Fruit fly (Drosophila melanogaster) whole organism, embryonic: Measurements from ENCODE around the gene mdu.

Source experiments
- Abd-B ChIP-seq: fragments of 200-800 bp; sonication (Bioruptor generic); optimal IDR thresholded peaks from 2 replicates; lab custom pipeline; 2018; ENCODE audit warnings: missing biosample characterization, mild to moderate bottlenecking, missing genetic modification characterization, moderate library complexity
- CG10267 ChIP-seq: fragments of 200-800 bp; sonication (Bioruptor generic); optimal IDR thresholded peaks from 2 replicates; lab custom pipeline; 2018; ENCODE audit warnings: missing biosample characterization, mild to moderate bottlenecking, missing genetic modification characterization, moderate library complexity
- CG11247 ChIP-seq: fragments of 200-800 bp; sonication (Bioruptor generic); IDR thresholded peaks from 2 replicates; pipeline ENCODE4 v1.3.6; 2022; ENCODE audit warnings: missing biosample characterization, missing genetic modification characterization
- CG12744 ChIP-seq: fragments of 200-800 bp; sonication (Bioruptor generic); optimal IDR thresholded peaks from 2 replicates; lab custom pipeline; 2016; ENCODE audit warnings: missing biosample characterization, missing genetic modification characterization
- CG14014 ChIP-seq: fragments of 200-800 bp; sonication (Bioruptor generic); IDR thresholded peaks from 2 replicates; pipeline ENCODE4 v1.3.6; 2022; ENCODE audit warnings: missing biosample characterization, missing genetic modification characterization
- CG14710 ChIP-seq: fragments of 200-800 bp; sonication (Bioruptor generic); optimal IDR thresholded peaks from 3 replicates; lab custom pipeline; 2019; ENCODE audit warnings: missing biosample characterization, mild to moderate bottlenecking, missing genetic modification characterization, moderate library complexity
- CG1602 ChIP-seq: fragments of 200-800 bp; sonication (Bioruptor generic); optimal IDR thresholded peaks from 3 replicates; lab custom pipeline; 2016; ENCODE audit warnings: missing biosample characterization, missing genetic modification characterization
- CG17361 ChIP-seq: fragments of 200-800 bp; sonication (Bioruptor generic); IDR thresholded peaks from 3 replicates; pipeline ENCODE4 v1.3.6; 2022; ENCODE audit warnings: missing biosample characterization, missing genetic modification characterization
- CG1792 ChIP-seq: fragments of 200-800 bp; sonication (Bioruptor generic); optimal IDR thresholded peaks from 2 replicates; lab custom pipeline; 2016; ENCODE audit warnings: missing biosample characterization, missing genetic modification characterization
- CG30020 ChIP-seq: fragments of 200-800 bp; optimal IDR thresholded peaks from 2 replicates; lab custom pipeline; 2019; ENCODE audit warnings: missing biosample characterization, mild to moderate bottlenecking, missing genetic modification characterization, moderate library complexity
- CG30403 ChIP-seq: fragments of 200-800 bp; sonication (Bioruptor generic); optimal IDR thresholded peaks from 3 replicates; lab custom pipeline; 2016; ENCODE audit warnings: missing biosample characterization, missing genetic modification characterization
- CG31365 ChIP-seq: fragments of 200-800 bp; sonication (Bioruptor generic); optimal IDR thresholded peaks from 2 replicates; lab custom pipeline; 2018; ENCODE audit warnings: missing biosample characterization, mild to moderate bottlenecking, missing genetic modification characterization
- CG3838 ChIP-seq: fragments of 200-800 bp; sonication (Bioruptor generic); optimal IDR thresholded peaks from 3 replicates; lab custom pipeline; 2016; ENCODE audit warnings: missing biosample characterization, missing genetic modification characterization
- CG42726 ChIP-seq: fragments of 200-800 bp; sonication (Bioruptor generic); IDR thresholded peaks from 2 replicates; pipeline ENCODE4 v1.3.6; 2022; ENCODE audit warnings: missing biosample characterization, missing genetic modification characterization; ENCODE audit not compliant: partially characterized antibody
- CG4617 ChIP-seq: fragments of 200-800 bp; sonication (Bioruptor generic); optimal IDR thresholded peaks from 3 replicates; lab custom pipeline; 2016; ENCODE audit warnings: missing biosample characterization, missing genetic modification characterization, borderline replicate concordance
- CG6254 ChIP-seq: fragments of 200-800 bp; sonication (Bioruptor generic); optimal IDR thresholded peaks from 3 replicates; lab custom pipeline; 2017; ENCODE audit warnings: mild to moderate bottlenecking, missing biosample characterization, missing genetic modification reagents, missing genetic modification characterization
- CG6689 ChIP-seq: fragments of 200-800 bp; sonication (Bioruptor generic); IDR thresholded peaks from 2 replicates; pipeline ENCODE4 v1.3.6; 2022; ENCODE audit warnings: missing biosample characterization, missing genetic modification characterization
- CG6791 ChIP-seq: fragments of 200-800 bp; sonication (Bioruptor generic); IDR thresholded peaks from 3 replicates; pipeline ENCODE4 v1.3.6; 2022; ENCODE audit warnings: missing biosample characterization, missing genetic modification characterization; ENCODE audit not compliant: partially characterized antibody
- CG7372 ChIP-seq: fragments of 200-800 bp; sonication (Bioruptor generic); IDR thresholded peaks from 2 replicates; pipeline ENCODE4 v1.3.6; 2022; ENCODE audit warnings: missing biosample characterization, missing genetic modification characterization
- CG7987 ChIP-seq: fragments of 200-800 bp; sonication (Bioruptor generic); optimal IDR thresholded peaks from 2 replicates; lab custom pipeline; 2018; ENCODE audit warnings: missing biosample characterization, mild to moderate bottlenecking, missing genetic modification characterization, moderate library complexity
- CG8924 ChIP-seq: fragments of 200-800 bp; optimal IDR thresholded peaks from 3 replicates; lab custom pipeline; 2019; ENCODE audit warnings: missing biosample characterization, mild to moderate bottlenecking, missing genetic modification characterization, moderate library complexity
- CG9609 ChIP-seq: fragments of 200-800 bp; sonication (Bioruptor generic); optimal IDR thresholded peaks from 3 replicates; lab custom pipeline; 2016; ENCODE audit warnings: missing biosample characterization, missing genetic modification characterization
- CkIIα-i1 ChIP-seq: fragments of 200-800 bp; sonication (Bioruptor generic); IDR thresholded peaks from 2 replicates; pipeline ENCODE4 v1.3.6; 2022; ENCODE audit warnings: missing biosample characterization, missing genetic modification characterization
- Doc3 ChIP-seq: fragments of 200-800 bp; sonication (Bioruptor generic); IDR thresholded peaks from 3 replicates; pipeline ENCODE4 v1.3.6; 2022; ENCODE audit warnings: missing biosample characterization, missing genetic modification characterization; ENCODE audit not compliant: partially characterized antibody
- E2f1 ChIP-seq: fragments of 200-800 bp; sonication (Bioruptor generic); IDR thresholded peaks from 2 replicates; pipeline ENCODE4 v1.3.6; 2022; ENCODE audit warnings: missing biosample characterization, missing genetic modification characterization
- Fer3 ChIP-seq: fragments of 200-800 bp; sonication (Bioruptor generic); optimal IDR thresholded peaks from 2 replicates; lab custom pipeline; 2018; ENCODE audit warnings: missing biosample characterization, mild to moderate bottlenecking, missing genetic modification characterization, moderate library complexity
- Hr51 ChIP-seq, 2 experiments: fragments of 200-800 bp; sonication (Bioruptor generic); optimal IDR thresholded peaks; 2 replicates in 1 of 2; 3 replicates in 1 of 2; lab custom pipeline; 2016 to 2018; ENCODE audit warnings: missing biosample characterization in 2 of 2, missing genetic modification characterization in 2 of 2, mild to moderate bottlenecking in 1 of 2, moderate library complexity in 1 of 2
- Lpt ChIP-seq: fragments of >200 bp; optimal IDR thresholded peaks from 2 replicates; lab custom pipeline; 2018; ENCODE audit warnings: missing biosample characterization, missing genetic modification characterization
- MBD-R2 ChIP-seq: fragments of 200-800 bp; sonication (Bioruptor generic); IDR thresholded peaks from 2 replicates; pipeline ENCODE4 v1.3.6; 2022; ENCODE audit warnings: missing biosample characterization, missing genetic modification characterization
- Med ChIP-seq: fragments of 200-800 bp; sonication (Bioruptor generic); peaks from one replicate; lab custom pipeline; 2016; ENCODE audit warnings: missing biosample characterization, missing genetic modification characterization, mild to moderate bottlenecking, inconsistent platforms, moderate library complexity
- Mes4 ChIP-seq: fragments of 200-800 bp; sonication (Bioruptor generic); optimal IDR thresholded peaks from 2 replicates; lab custom pipeline; 2016; ENCODE audit warnings: missing biosample characterization, missing genetic modification characterization
- Oli ChIP-seq: fragments of 200-800 bp; sonication (Bioruptor generic); optimal IDR thresholded peaks from 2 replicates; lab custom pipeline; 2018; ENCODE audit warnings: missing biosample characterization, mild to moderate bottlenecking, missing genetic modification characterization, moderate library complexity
- Sry-β ChIP-seq: fragments of 200-800 bp; sonication (Bioruptor generic); optimal IDR thresholded peaks from 2 replicates; lab custom pipeline; 2018; ENCODE audit warnings: missing biosample characterization, mild to moderate bottlenecking, missing genetic modification characterization, moderate library complexity
- Stat92E ChIP-seq, 3 experiments: fragments of >200 bp in 2 of 3; fragments of 200-800 bp in 1 of 3; sonication (Bioruptor generic) in 1 of 3; optimal IDR thresholded peaks; 2 replicates each; lab custom pipeline; 2017 to 2019; ENCODE audit warnings: missing biosample characterization in 3 of 3, missing genetic modification characterization in 3 of 3, mild to moderate bottlenecking in 1 of 3, moderate library complexity in 1 of 3
- Taf1 ChIP-seq: fragments of 200-800 bp; sonication (Bioruptor generic); IDR thresholded peaks from 2 replicates; pipeline ENCODE4 v1.3.6; 2022; ENCODE audit warnings: missing biosample characterization, missing genetic modification characterization
- Vsx1 ChIP-seq: fragments of 200-800 bp; sonication (Bioruptor generic); optimal IDR thresholded peaks from 2 replicates; lab custom pipeline; 2017; ENCODE audit warnings: missing biosample characterization, mild to moderate bottlenecking, missing genetic modification characterization, missing genetic modification reagents
- ac ChIP-seq: fragments of 200-800 bp; sonication (Bioruptor generic); optimal IDR thresholded peaks from 3 replicates; lab custom pipeline; 2017; ENCODE audit warnings: missing biosample characterization, mild to moderate bottlenecking, missing genetic modification characterization
- emc ChIP-seq: fragments of 200-800 bp; sonication (Bioruptor generic); optimal IDR thresholded peaks from 2 replicates; lab custom pipeline; 2016; ENCODE audit warnings: missing biosample characterization, missing genetic modification characterization
- fd3F ChIP-seq: fragments of 200-800 bp; sonication (Bioruptor generic); optimal IDR thresholded peaks from 2 replicates; lab custom pipeline; 2018; ENCODE audit warnings: missing biosample characterization, mild to moderate bottlenecking, missing genetic modification characterization, moderate library complexity
- gt ChIP-seq: fragments of 200-800 bp; sonication (Bioruptor generic); IDR thresholded peaks from 2 replicates; pipeline ENCODE4 v1.3.6; 2022; ENCODE audit warnings: missing biosample characterization, missing genetic modification characterization
- inv ChIP-seq: fragments of 200-800 bp; sonication (Bioruptor generic); IDR thresholded peaks from 2 replicates; pipeline ENCODE4 v1.3.6; 2022; ENCODE audit warnings: missing biosample characterization, missing genetic modification characterization; ENCODE audit not compliant: partially characterized antibody
- mirr ChIP-seq: fragments of 200-800 bp; sonication (Bioruptor generic); optimal IDR thresholded peaks from 3 replicates; lab custom pipeline; 2018; ENCODE audit warnings: missing biosample characterization, mild to moderate bottlenecking, missing genetic modification characterization
- nau ChIP-seq: fragments of 200-800 bp; sonication (Bioruptor generic); optimal IDR thresholded peaks from 3 replicates; lab custom pipeline; 2017; ENCODE audit warnings: missing biosample characterization, mild to moderate bottlenecking, missing genetic modification characterization, missing genetic modification reagents
- onecut ChIP-seq: fragments of 200-800 bp; sonication (Bioruptor generic); IDR thresholded peaks from 2 replicates; pipeline ENCODE4 v1.3.6; 2022; ENCODE audit warnings: missing biosample characterization, missing genetic modification characterization
- pros ChIP-seq: fragments of 200-800 bp; sonication (Bioruptor generic); optimal IDR thresholded peaks from 3 replicates; lab custom pipeline; 2019; ENCODE audit warnings: missing biosample characterization, mild to moderate bottlenecking, missing genetic modification characterization, moderate library complexity
- sd ChIP-seq: fragments of 200-800 bp; sonication (Bioruptor generic); optimal IDR thresholded peaks from 3 replicates; lab custom pipeline; 2018; ENCODE audit warnings: missing biosample characterization, mild to moderate bottlenecking, missing genetic modification characterization, moderate library complexity
- sens-2 ChIP-seq: fragments of 200-800 bp; sonication (Bioruptor generic); IDR thresholded peaks from 2 replicates; pipeline ENCODE4 v1.3.6; 2022; ENCODE audit warnings: missing biosample characterization, missing genetic modification characterization
- sob ChIP-seq: fragments of 200-800 bp; sonication (Bioruptor generic); IDR thresholded peaks from 2 replicates; pipeline ENCODE4 v1.3.6; 2022; ENCODE audit warnings: missing biosample characterization, missing genetic modification characterization
- ssp ChIP-seq: fragments of 200-800 bp; sonication (Bioruptor generic); IDR thresholded peaks from 2 replicates; pipeline ENCODE4 v1.3.6; 2022; ENCODE audit warnings: missing biosample characterization, missing genetic modification characterization
- usp ChIP-seq: fragments of >200 bp; optimal IDR thresholded peaks from 2 replicates; lab custom pipeline; 2017; ENCODE audit warnings: missing biosample characterization, missing genetic modification characterization
- vfl ChIP-seq: fragments of 200-800 bp; sonication (Bioruptor generic); optimal IDR thresholded peaks from 2 replicates; lab custom pipeline; 2016; ENCODE audit warnings: missing biosample characterization, missing genetic modification characterization

Gene mdu

DNA sequence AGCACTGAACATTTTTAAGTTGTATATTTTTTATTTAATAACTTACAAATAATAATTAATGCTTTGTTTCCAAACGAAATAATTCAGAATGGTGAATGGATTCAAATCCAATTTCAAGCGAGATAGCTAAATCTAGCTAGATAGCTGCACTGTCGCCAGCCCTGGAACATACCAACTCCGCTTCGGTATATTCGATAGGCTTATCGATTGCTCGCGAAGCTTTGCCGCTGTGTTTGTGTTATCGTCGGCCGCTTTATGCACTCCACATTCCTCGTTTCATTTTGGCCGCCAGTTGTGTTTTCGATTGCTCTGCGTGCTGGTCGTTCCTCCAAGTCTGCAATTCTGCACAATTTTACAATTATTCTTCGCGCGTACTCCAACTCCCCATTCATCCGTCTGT lies at the start of gene mdu (continued):
- peak; percentile 5 for TF ChIP-seq CG1602 (GFP tag; lab: Kevin White, UChicago)
- no peak for TF ChIP-seq CG12744 (GFP tag; lab: Kevin White, UChicago)
- TF ChIP-seq Hr51 (GFP tag; optimal IDR thresholded peaks at IDR 0.05; lab: Kevin White, UChicago), result no peak
- TF ChIP-seq ac, result no peak
- TF ChIP-seq CG17361 (GFP tag; lab: Robert Waterston, UW), result peak; percentile 71
- TF ChIP-seq fd3F (GFP tag; lab: Kevin White, UChicago), result peak; percentile 9
- TF ChIP-seq CG14710 (tag; lab: Kevin White, UChicago), result peak; percentile 31
- TF ChIP-seq Doc3 (GFP tag; lab: Robert Waterston, UW), result no peak
- TF ChIP-seq CG30020 (tag; lab: Kevin White, UChicago), result peak; percentile 13
- TF ChIP-seq Taf1 (GFP tag; lab: Robert Waterston, UW), result no peak
- TF ChIP-seq CG14014, result no peak
- TF ChIP-seq sd (tag; lab: Kevin White, UChicago), result peak; percentile 83
- no peak for TF ChIP-seq CG11247
- peak; percentile 19 for TF ChIP-seq Oli (tag; lab: Kevin White, UChicago)
- no peak for TF ChIP-seq sens-2 (GFP tag; lab: Robert Waterston, UW)
- TF ChIP-seq CG6254, result no peak
- no peak; the same call in 1 of the 2 replicates for TF ChIP-seq MBD-R2 (GFP tag; lab: Robert Waterston, UW)
- no peak for TF ChIP-seq mirr
- no peak for TF ChIP-seq Fer3 (tag; lab: Kevin White, UChicago)
- TF ChIP-seq CG8924 (tag; lab: Kevin White, UChicago), result no peak
- no peak for TF ChIP-seq vfl
- TF ChIP-seq CG7987, result no peak
- TF ChIP-seq Med (GFP tag; lab: Kevin White, UChicago), result no peak
- peak; percentile 40 for TF ChIP-seq Abd-B (GFP tag; lab: Kevin White, UChicago)
- TF ChIP-seq CG6689 (GFP tag; lab: Robert Waterston, UW), result 0 out of 2 replicates have a peak, but pooled peaks have one; percentile 21
- peak; percentile 34; the same call in 1 of the 2 replicates for TF ChIP-seq E2f1 (GFP tag; lab: Robert Waterston, UW)
- TF ChIP-seq gt, result no peak
- no peak for TF ChIP-seq CkIIα-i1
- no peak for TF ChIP-seq CG42726 (GFP tag; lab: Robert Waterston, UW)
- no peak for TF ChIP-seq Lpt
- no peak for TF ChIP-seq Vsx1 (GFP tag; lab: Kevin White, UChicago)
- TF ChIP-seq CG4617 (GFP tag; lab: Kevin White, UChicago), result no peak
- TF ChIP-seq Sry-β (GFP tag; lab: Kevin White, UChicago), result peak; percentile 87
- TF ChIP-seq Stat92E (GFP tag; optimal IDR thresholded peaks at IDR 0.05; lab: Kevin White, UChicago), result no peak
- no peak for TF ChIP-seq emc (GFP tag; lab: Kevin White, UChicago)
- TF ChIP-seq pros (GFP tag; lab: Kevin White, UChicago), result no peak
- TF ChIP-seq onecut (GFP tag; lab: Robert Waterston, UW), result no peak
- TF ChIP-seq inv, result no peak
- no peak for TF ChIP-seq CG1792 (GFP tag; lab: Kevin White, UChicago)
- TF ChIP-seq CG10267 (tag; lab: Kevin White, UChicago), result peak; percentile 5
- TF ChIP-seq CG31365 (tag; lab: Kevin White, UChicago), result no peak
- TF ChIP-seq usp (GFP tag; lab: Kevin White, UChicago), result no peak
- no peak for TF ChIP-seq CG9609
- no peak for TF ChIP-seq sob (GFP tag; lab: Robert Waterston, UW)
- no peak for TF ChIP-seq Mes4
- TF ChIP-seq CG30403 (GFP tag; lab: Kevin White, UChicago), result peak; percentile 59
- 0 out of 2 replicates have a peak, but pooled peaks have one; percentile 30 for TF ChIP-seq ssp (GFP tag; lab: Robert Waterston, UW)
- no peak for TF ChIP-seq CG3838 (GFP tag; lab: Kevin White, UChicago)
- TF ChIP-seq nau, result no peak
- no peak for TF ChIP-seq CG7372 (GFP tag; lab: Robert Waterston, UW)
- peak; percentile 65; the same call in 2 of the 3 replicates for TF ChIP-seq CG6791 (GFP tag; lab: Robert Waterston, UW)
